Worm (Caenorhabditis elegans) whole organism, L3 larva: ENCODE data around the gene saeg-2.

Experiments used
- R02D3.7 ChIP-seq: fragments of 150-350 bp; optimal IDR thresholded peaks from 2 replicates; lab custom pipeline; 2014; ENCODE audit warnings: missing biosample characterization, missing genetic modification characterization
- ZK546.5 ChIP-seq: sonication (generic microtip); optimal IDR thresholded peaks from 2 replicates; lab custom pipeline; 2017; ENCODE audit warnings: missing biosample characterization, missing genetic modification characterization
- aly-2 ChIP-seq: fragments of 150-350 bp; optimal IDR thresholded peaks from 2 replicates; lab custom pipeline; 2014; ENCODE audit warnings: missing biosample characterization, missing genetic modification characterization
- ama-1 ChIP-seq: fragments of 150-350 bp; optimal IDR thresholded peaks from 2 replicates; lab custom pipeline; 2018
- ceh-28 ChIP-seq: fragments of 150-350 bp; optimal IDR thresholded peaks from 2 replicates; lab custom pipeline; 2014; ENCODE audit warnings: missing biosample characterization, missing genetic modification reagents, missing genetic modification characterization
- ceh-82 ChIP-seq: fragments of 150-350 bp; optimal IDR thresholded peaks from 2 replicates; lab custom pipeline; 2014; ENCODE audit warnings: missing biosample characterization, missing genetic modification characterization
- ceh-9 ChIP-seq: sonication (generic microtip); optimal IDR thresholded peaks from 2 replicates; lab custom pipeline; 2018; ENCODE audit warnings: missing biosample characterization, missing genetic modification characterization
- daf-12 ChIP-seq: fragments of 150-350 bp; optimal IDR thresholded peaks from 2 replicates; lab custom pipeline; 2014; ENCODE audit warnings: missing biosample characterization, missing genetic modification reagents, missing genetic modification characterization
- egl-27 ChIP-seq: sonication (generic microtip); optimal IDR thresholded peaks from 4 replicates; lab custom pipeline; 2017; ENCODE audit warnings: missing biosample characterization, missing genetic modification reagents, missing genetic modification characterization
- egl-5 ChIP-seq: fragments of 150-350 bp; optimal IDR thresholded peaks from 2 replicates; lab custom pipeline; 2017; ENCODE audit warnings: missing biosample characterization, missing genetic modification reagents, missing genetic modification characterization, inconsistent platforms
- elt-2 ChIP-seq: sonication (generic microtip); optimal IDR thresholded peaks from 2 replicates; lab custom pipeline; 2016; ENCODE audit warnings: missing genetic modification reagents, mild to moderate bottlenecking, missing genetic modification characterization, missing compliant biosample characterization
- elt-3 ChIP-seq, 3 experiments: fragments of 150-350 bp in 1 of 3; sonication (generic microtip) in 2 of 3; optimal IDR thresholded peaks; 2 replicates in 2 of 3; 4 replicates in 1 of 3; lab custom pipeline; 2014 to 2017; ENCODE audit warnings: missing biosample characterization in 3 of 3, missing genetic modification characterization in 3 of 3
- eor-1 ChIP-seq, 2 experiments: fragments of 150-350 bp; optimal IDR thresholded peaks; 2 replicates each; lab custom pipeline; 2014 to 2018; ENCODE audit warnings: missing biosample characterization in 2 of 2, missing genetic modification characterization in 2 of 2
- fkh-10 ChIP-seq: sonication (generic microtip); optimal IDR thresholded peaks from 2 replicates; lab custom pipeline; 2017; ENCODE audit warnings: missing biosample characterization, missing genetic modification reagents, missing genetic modification characterization
- fos-1 ChIP-seq: fragments of 150-350 bp; optimal IDR thresholded peaks from 2 replicates; lab custom pipeline; 2014; ENCODE audit warnings: missing biosample characterization, missing genetic modification characterization
- hmg-11 ChIP-seq: sonication (generic microtip); optimal IDR thresholded peaks from 2 replicates; lab custom pipeline; 2016; ENCODE audit warnings: missing genetic modification characterization, missing compliant biosample characterization
- jun-1 ChIP-seq: fragments of 150-350 bp; optimal IDR thresholded peaks from 2 replicates; lab custom pipeline; 2014; ENCODE audit warnings: missing biosample characterization, missing genetic modification reagents, missing genetic modification characterization
- lin-15B ChIP-seq: fragments of 150-350 bp; optimal IDR thresholded peaks from 2 replicates; lab custom pipeline; 2014; ENCODE audit warnings: missing biosample characterization, missing genetic modification characterization
- lin-39 ChIP-seq: fragments of 150-350 bp; optimal IDR thresholded peaks from 2 replicates; lab custom pipeline; 2018; ENCODE audit warnings: missing biosample characterization, missing genetic modification reagents, missing genetic modification characterization
- lsy-12 ChIP-seq: sonication (generic microtip); optimal IDR thresholded peaks from 2 replicates; lab custom pipeline; 2016; ENCODE audit warnings: mild to moderate bottlenecking, missing genetic modification characterization, missing compliant biosample characterization
- mdl-1 ChIP-seq: fragments of 150-350 bp; optimal IDR thresholded peaks from 2 replicates; lab custom pipeline; 2014; ENCODE audit warnings: missing biosample characterization, missing genetic modification characterization
- mml-1 ChIP-seq: fragments of 150-350 bp; sonication (generic microtip); optimal IDR thresholded peaks from 3 replicates; lab custom pipeline; 2014; ENCODE audit warnings: missing biosample characterization, missing genetic modification characterization
- nfya-1 ChIP-seq: sonication (generic microtip); optimal IDR thresholded peaks from 2 replicates; lab custom pipeline; 2017; ENCODE audit warnings: missing genetic modification characterization, mild to moderate bottlenecking, missing compliant biosample characterization, antibody characterized with exemption, moderate library complexity; ENCODE audit not compliant: insufficient read depth
- nhr-11 ChIP-seq: fragments of 150-350 bp; optimal IDR thresholded peaks from 2 replicates; lab custom pipeline; 2014; ENCODE audit warnings: missing biosample characterization, missing genetic modification characterization
- nhr-12 ChIP-seq: fragments of 150-350 bp; optimal IDR thresholded peaks from 2 replicates; lab custom pipeline; 2014; ENCODE audit warnings: missing biosample characterization, missing genetic modification characterization
- nhr-23 ChIP-seq: fragments of 150-350 bp; optimal IDR thresholded peaks from 2 replicates; lab custom pipeline; 2014; ENCODE audit warnings: missing biosample characterization, missing genetic modification reagents, missing genetic modification characterization
- nhr-237 ChIP-seq: fragments of 150-350 bp; optimal IDR thresholded peaks from 2 replicates; lab custom pipeline; 2014; ENCODE audit warnings: missing biosample characterization, missing genetic modification characterization
- nhr-25 ChIP-seq: sonication (generic microtip); optimal IDR thresholded peaks from 2 replicates; lab custom pipeline; 2017; ENCODE audit warnings: missing biosample characterization, missing genetic modification characterization
- nhr-43 ChIP-seq: sonication (generic microtip); optimal IDR thresholded peaks from 2 replicates; lab custom pipeline; 2016; ENCODE audit warnings: mild to moderate bottlenecking, missing genetic modification characterization, missing compliant biosample characterization; ENCODE audit not compliant: poor library complexity, severe bottlenecking
- nhr-67 ChIP-seq: fragments of 150-350 bp; optimal IDR thresholded peaks from 2 replicates; lab custom pipeline; 2014; ENCODE audit warnings: missing biosample characterization, missing genetic modification characterization
- pha-4 ChIP-seq: fragments of 150-350 bp; optimal IDR thresholded peaks from 2 replicates; lab custom pipeline; 2014; ENCODE audit warnings: missing biosample characterization, missing genetic modification reagents, missing genetic modification characterization
- pqm-1 ChIP-seq: fragments of 150-350 bp; optimal IDR thresholded peaks from 2 replicates; lab custom pipeline; 2017; ENCODE audit warnings: missing biosample characterization, missing genetic modification characterization, inconsistent platforms
- sea-2 ChIP-seq: fragments of 150-350 bp; sonication (generic microtip); optimal IDR thresholded peaks from 4 replicates; lab custom pipeline; 2014; ENCODE audit warnings: missing biosample characterization, missing genetic modification reagents, missing genetic modification characterization
- skn-1 ChIP-seq: fragments of 150-350 bp; optimal IDR thresholded peaks from 2 replicates; lab custom pipeline; 2014; ENCODE audit warnings: missing biosample characterization, missing genetic modification characterization
- snpc-4 ChIP-seq: fragments of 150-350 bp; optimal IDR thresholded peaks from 2 replicates; lab custom pipeline; 2014; ENCODE audit warnings: missing biosample characterization, missing genetic modification characterization
- tbx-2 ChIP-seq: sonication (generic microtip); optimal IDR thresholded peaks from 2 replicates; lab custom pipeline; 2016; ENCODE audit warnings: mild to moderate bottlenecking, missing genetic modification characterization, missing compliant biosample characterization
- unc-39 ChIP-seq: sonication (generic microtip); optimal IDR thresholded peaks from 4 replicates; lab custom pipeline; 2017; ENCODE audit warnings: missing biosample characterization, missing genetic modification characterization
- unc-62 ChIP-seq: fragments of 150-350 bp; sonication (generic microtip); optimal IDR thresholded peaks from 4 replicates; lab custom pipeline; 2014; ENCODE audit warnings: missing biosample characterization, missing genetic modification reagents, missing genetic modification characterization
- zag-1 ChIP-seq: fragments of 150-350 bp; optimal IDR thresholded peaks from 2 replicates; lab custom pipeline; 2014; ENCODE audit warnings: missing biosample characterization, missing genetic modification characterization
- ztf-11 ChIP-seq: fragments of 150-350 bp; optimal IDR thresholded peaks from 2 replicates; lab custom pipeline; 2014; ENCODE audit warnings: missing biosample characterization, missing genetic modification characterization
- ztf-4 ChIP-seq: fragments of 150-350 bp; optimal IDR thresholded peaks from 2 replicates; lab custom pipeline; 2014; ENCODE audit warnings: missing biosample characterization, missing genetic modification characterization

Gene saeg-2

DNA sequence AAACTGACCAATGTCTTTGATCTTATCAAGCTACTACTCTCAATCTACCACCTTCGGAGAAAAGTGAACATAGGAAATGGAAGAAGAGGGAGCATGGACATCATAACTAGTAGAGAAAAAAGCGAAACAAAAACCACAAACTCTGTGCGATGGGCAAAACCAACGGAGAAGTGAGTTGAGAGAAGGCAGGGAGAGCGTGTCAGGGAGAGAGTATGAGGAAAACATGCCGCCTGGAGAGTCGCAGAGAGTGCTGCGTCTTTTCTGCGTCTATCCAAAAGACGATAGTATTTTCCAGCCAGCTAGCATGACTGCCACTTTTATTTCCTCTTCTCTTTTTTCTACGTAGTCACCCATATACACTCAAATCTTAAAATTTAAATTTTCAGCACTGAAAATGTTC lies at the start of gene saeg-2:
saeg-2 (plus strand) TSS at position 381 of the 400 bp plus-strand sequence.
- TF ChIP-seq pha-4 (peak; percentile 55), elt-2 (tag; lab: Kevin White, UChicago) (peak; percentile 49), tbx-2 (no peak), nhr-25 (peak; percentile 7), snpc-4 (tag; lab: Kevin White, UChicago) (peak; percentile 19), hmg-11 (tag; lab: Kevin White, UChicago) (peak; percentile 90), skn-1 (tag; lab: Kevin White, UChicago) (peak; percentile 6), sea-2 (GFP tag; lab: Kevin White, UChicago) (no peak), daf-12 (tag; lab: Kevin White, UChicago) (no peak), zag-1 (tag; lab: Kevin White, UChicago) (no peak), nhr-67 (tag; lab: Kevin White, UChicago) (no peak), jun-1 (peak; percentile 19), mml-1 (tag; lab: Kevin White, UChicago) (no peak), nfya-1 (tag; lab: Kevin White, UChicago) (peak; percentile 58)

DNA sequence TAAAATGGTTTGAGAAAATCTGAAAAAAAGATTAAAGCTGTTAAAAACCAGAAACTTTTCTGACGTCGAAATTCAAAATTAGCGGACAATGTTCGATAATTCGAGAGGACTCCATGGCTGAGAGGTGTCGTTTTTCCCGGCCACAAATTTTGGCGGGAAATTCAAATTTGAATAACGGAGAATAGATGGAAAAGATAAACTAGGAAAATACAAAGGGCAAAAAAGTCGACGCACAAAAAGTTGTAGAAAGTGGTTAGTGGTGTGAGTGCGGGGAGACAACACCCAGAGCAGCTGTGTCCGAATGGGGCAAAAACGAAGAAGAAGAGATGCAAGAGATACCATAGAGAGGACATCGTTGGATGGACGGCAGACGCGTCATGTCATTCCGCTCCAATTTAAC lies 49.1 kb upstream of the saeg-2 start, which contains the start of gene cls-3:
cls-3 (minus strand) TSS at position 19 of the 400 bp plus-strand sequence.
- TF ChIP-seq skn-1 (tag; lab: Kevin White, UChicago) = peak; percentile 13
- TF ChIP-seq mml-1 (tag; lab: Kevin White, UChicago) = no peak
- TF ChIP-seq hmg-11 (tag; lab: Kevin White, UChicago) = no peak
- no peak for TF ChIP-seq mdl-1 (tag; lab: Kevin White, UChicago)
- TF ChIP-seq nhr-237 (tag; lab: Kevin White, UChicago) = no peak
- no peak for TF ChIP-seq nhr-43 (tag; lab: Kevin White, UChicago)
- peak; percentile 40 for TF ChIP-seq lin-15B (tag; lab: Kevin White, UChicago)
- TF ChIP-seq nfya-1 (tag; lab: Kevin White, UChicago) = peak; percentile 63
- TF ChIP-seq nhr-67 (tag; lab: Kevin White, UChicago) = no peak
- TF ChIP-seq unc-39 = no peak
- TF ChIP-seq ZK546.5 (tag; lab: Kevin White, UChicago) = no peak
- no peak for TF ChIP-seq egl-5 (tag; lab: Kevin White, UChicago)
- TF ChIP-seq pqm-1 (tag; lab: Kevin White, UChicago) = no peak
- TF ChIP-seq lin-39 (tag; lab: Kevin White, UChicago) = peak; percentile 43
- no peak for TF ChIP-seq ztf-11 (tag; lab: Kevin White, UChicago)
- TF ChIP-seq lsy-12 (tag; lab: Kevin White, UChicago) = peak; percentile 7
- no peak for TF ChIP-seq ama-1 (lab: Kevin White, UChicago)
- no peak for TF ChIP-seq pha-4
- no peak for TF ChIP-seq snpc-4 (tag; lab: Kevin White, UChicago)
- TF ChIP-seq nhr-11 (tag; lab: Kevin White, UChicago) = no peak
- no peak for TF ChIP-seq nhr-12 (tag; lab: Kevin White, UChicago)
- no peak for TF ChIP-seq egl-27 (tag; lab: Kevin White, UChicago)
- no peak for TF ChIP-seq eor-1 (tag; optimal IDR thresholded peaks at IDR 0.05; lab: Kevin White, UChicago)
- TF ChIP-seq R02D3.7 = no peak
- peak; percentile 15 for TF ChIP-seq fkh-10 (GFP tag; lab: Kevin White, UChicago)
- no peak for TF ChIP-seq elt-3 (tag; optimal IDR thresholded peaks at IDR 0.05; lab: Kevin White, UChicago)
- no peak for TF ChIP-seq unc-62 (GFP tag; lab: Kevin White, UChicago)
- TF ChIP-seq ceh-82 = no peak

DNA sequence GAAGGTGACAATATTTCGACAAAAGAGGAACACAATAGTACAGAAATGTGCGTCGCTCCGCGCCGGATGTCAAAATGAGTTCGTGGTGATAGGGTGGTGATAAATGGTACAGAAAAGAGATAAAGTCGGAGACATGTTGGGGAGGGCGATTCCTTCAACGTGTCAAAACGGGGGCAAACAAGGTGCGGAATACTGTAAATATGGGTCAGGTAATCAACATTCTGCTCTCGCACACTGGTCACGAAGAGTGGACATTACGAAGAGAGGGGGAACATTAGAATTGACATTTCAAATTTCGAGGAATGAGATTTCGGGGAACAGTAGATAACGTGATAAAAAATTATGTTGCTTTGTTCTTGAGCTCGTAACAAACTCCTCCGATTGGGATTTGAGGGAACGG lies 40.6 kb upstream of the saeg-2 start, which contains the start of gene ZC84.6:
ZC84.6 (minus strand) TSS at position 101 of the 400 bp plus-strand sequence.
- no peak for TF ChIP-seq snpc-4 (tag; lab: Kevin White, UChicago)
- TF ChIP-seq ceh-82 = no peak
- TF ChIP-seq ztf-11 (tag; lab: Kevin White, UChicago) = no peak
- TF ChIP-seq nhr-11 (tag; lab: Kevin White, UChicago) = no peak
- no peak for TF ChIP-seq aly-2 (tag; lab: Kevin White, UChicago)
- TF ChIP-seq eor-1 (tag; optimal IDR thresholded peaks at IDR 0.05; lab: Kevin White, UChicago) = no peak
- no peak for TF ChIP-seq egl-27 (tag; lab: Kevin White, UChicago)
- TF ChIP-seq elt-3 (tag; optimal IDR thresholded peaks at IDR 0.05; lab: Kevin White, UChicago) = no peak
- no peak for TF ChIP-seq jun-1
- no peak for TF ChIP-seq ceh-9
- no peak for TF ChIP-seq pqm-1 (tag; lab: Kevin White, UChicago)
- no peak for TF ChIP-seq ceh-28 (tag; lab: Kevin White, UChicago)
- no peak for TF ChIP-seq mdl-1 (tag; lab: Kevin White, UChicago)
- no peak for TF ChIP-seq ztf-4 (tag; lab: Kevin White, UChicago)
- no peak for TF ChIP-seq sea-2 (GFP tag; lab: Kevin White, UChicago)
- TF ChIP-seq fos-1 (tag; lab: Kevin White, UChicago) = no peak
- TF ChIP-seq nhr-12 (tag; lab: Kevin White, UChicago) = no peak
- TF ChIP-seq nfya-1 (tag; lab: Kevin White, UChicago) = no peak
- TF ChIP-seq nhr-23 (tag; lab: Kevin White, UChicago) = no peak
- TF ChIP-seq, all 47 proteins: peak for 0
